Fruit fly (Drosophila melanogaster): ENCODE data around the gene CG9593.

The CG9593 gene

dm6 chr3R:15792427-15792826, 9.6 kb upstream of the CG9593 start, which contains the start of gene Acyp2:
Gene Acyp2 (plus strand): TSS chr3R:15792688.
- peak; percentile 37 for TF ChIP-seq cyc (GFP tag; optimal IDR thresholded peaks at IDR 0.05)
- TF ChIP-seq Ets21C (GFP tag; optimal IDR thresholded peaks at IDR 0.05), result no peak
- peak; percentile 62 for TF ChIP-seq fkh (GFP tag; optimal IDR thresholded peaks at IDR 0.05)
- no peak for TF ChIP-seq CG11902 (GFP tag; optimal IDR thresholded peaks at IDR 0.05)
- TF ChIP-seq lz (GFP tag; optimal IDR thresholded peaks at IDR 0.05), result peak; percentile 32
- no peak for TF ChIP-seq Eip93F (GFP tag; optimal IDR thresholded peaks at IDR 0.05)
- TF ChIP-seq CG4318 (GFP tag; optimal IDR thresholded peaks at IDR 0.05), result no peak
- TF ChIP-seq CG34406 (GFP tag; optimal IDR thresholded peaks at IDR 0.05), result no peak
- peak; percentile 22 for TF ChIP-seq CG3919 (GFP tag; optimal IDR thresholded peaks at IDR 0.05)
- TF ChIP-seq Sox15 (GFP tag; optimal IDR thresholded peaks at IDR 0.05), result no peak
- no peak for TF ChIP-seq CG11294 (GFP tag; IDR thresholded peaks at IDR 0.05)
- no peak for TF ChIP-seq CG8119 (GFP tag; IDR thresholded peaks at IDR 0.05)
- no peak for TF ChIP-seq Eip78C (GFP tag)
- no peak for TF ChIP-seq ss (GFP tag; optimal IDR thresholded peaks at IDR 0.05)
- no peak for TF ChIP-seq CG9139 (GFP tag; optimal IDR thresholded peaks at IDR 0.05)
- TF ChIP-seq fd59A (GFP tag; optimal IDR thresholded peaks at IDR 0.05), result no peak
- peak; percentile 45 for TF ChIP-seq Hr39 (GFP tag; optimal IDR thresholded peaks at IDR 0.05)
- no peak for TF ChIP-seq CG6792 (GFP tag; optimal IDR thresholded peaks at IDR 0.05)
- TF ChIP-seq Blimp-1 (GFP tag; optimal IDR thresholded peaks at IDR 0.05), result no peak
- peak; percentile 42 for TF ChIP-seq CG31627 (GFP tag; optimal IDR thresholded peaks at IDR 0.05)
- no peak for TF ChIP-seq eg (GFP tag; IDR thresholded peaks at IDR 0.05)
- no peak for TF ChIP-seq svp (GFP tag)
- TF ChIP-seq CG6276 (GFP tag; optimal IDR thresholded peaks at IDR 0.05), result no peak
- peak; percentile 26 for TF ChIP-seq esn (GFP tag; optimal IDR thresholded peaks at IDR 0.05)
- TF ChIP-seq CG3032 (tag; optimal IDR thresholded peaks at IDR 0.05), result no peak
- TF ChIP-seq topi (GFP tag; optimal IDR thresholded peaks at IDR 0.05), result no peak
- no peak for TF ChIP-seq achi (GFP tag; optimal IDR thresholded peaks at IDR 0.05)
- TF ChIP-seq OdsH (GFP tag; optimal IDR thresholded peaks at IDR 0.05), result peak; percentile 11
- no peak for TF ChIP-seq Gug (GFP tag; IDR thresholded peaks at IDR 0.05)
- no peak; the same call in 2 of the 3 replicates for TF ChIP-seq CG6163 (GFP tag; IDR thresholded peaks at IDR 0.05)
- no peak for TF ChIP-seq CG1621 (tag; optimal IDR thresholded peaks at IDR 0.05)
- TF ChIP-seq pdm3 (GFP tag; optimal IDR thresholded peaks at IDR 0.05), result peak; percentile 30
- no peak for TF ChIP-seq CG10631 (GFP tag; optimal IDR thresholded peaks at IDR 0.05)
- TF ChIP-seq vri (GFP tag; optimal IDR thresholded peaks at IDR 0.05), result no peak
- TF ChIP-seq Hr38 (GFP tag; optimal IDR thresholded peaks at IDR 0.05), result no peak
- TF ChIP-seq dsx (GFP tag; optimal IDR thresholded peaks at IDR 0.05; ENCODE audit: poor library complexity, severe bottlenecking), result peak; percentile 86
- peak; percentile 7 for TF ChIP-seq Met (GFP tag; optimal IDR thresholded peaks at IDR 0.05)
- no peak for TF ChIP-seq CG7368 (GFP tag; optimal IDR thresholded peaks at IDR 0.05)
- no peak for TF ChIP-seq CG11762 (GFP tag; optimal IDR thresholded peaks at IDR 0.05; ENCODE audit: insufficient read depth)
- TF ChIP-seq Eip75B (GFP tag; optimal IDR thresholded peaks at IDR 0.05), result no peak
- no peak for TF ChIP-seq Sox14 (GFP tag; optimal IDR thresholded peaks at IDR 0.05)
- no peak for TF ChIP-seq CG8319 (GFP tag; optimal IDR thresholded peaks at IDR 0.05)
- peak; percentile 0 for TF ChIP-seq Hr4 (GFP tag; optimal IDR thresholded peaks at IDR 0.05)
- no peak for TF ChIP-seq dac (GFP tag; optimal IDR thresholded peaks at IDR 0.05)
- TF ChIP-seq net (GFP tag; optimal IDR thresholded peaks at IDR 0.05), result no peak
- no peak for TF ChIP-seq CG32006 (GFP tag; optimal IDR thresholded peaks at IDR 0.05)
- peak; percentile 22 for TF ChIP-seq Smox (GFP tag; optimal IDR thresholded peaks at IDR 0.05)
- no peak for TF ChIP-seq CG6854 (GFP tag; optimal IDR thresholded peaks at IDR 0.05)
